Worm (Caenorhabditis elegans) whole organism, early embryonic: ENCODE results near the gene T28F12.1.

Source experiments
- aly-1 ChIP-seq: sonication (generic microtip); optimal IDR thresholded peaks from 2 replicates; lab custom pipeline; 2016; ENCODE audit warnings: missing genetic modification characterization, missing compliant biosample characterization
- ama-1 ChIP-seq: fragments of 150-350 bp; optimal IDR thresholded peaks from 2 replicates; lab custom pipeline; 2014
- hnd-1 ChIP-seq: sonication (generic microtip); optimal IDR thresholded peaks from 2 replicates; lab custom pipeline; 2016; ENCODE audit warnings: missing genetic modification characterization, missing compliant biosample characterization
- pes-1 ChIP-seq: fragments of 200-800 bp; sonication (Bioruptor generic); IDR thresholded peaks from 2 replicates; pipeline ENCODE4 v1.3.6; 2022; ENCODE audit warnings: missing genetic modification reagents, missing genetic modification characterization, missing compliant biosample characterization
- tbx-11 ChIP-seq: fragments of 200-800 bp; sonication (Bioruptor generic); IDR thresholded peaks from 2 replicates; pipeline ENCODE4 v1.3.6; 2022; ENCODE audit warnings: missing genetic modification characterization, missing compliant biosample characterization

- TF ChIP-seq ama-1: no peak
- TF ChIP-seq aly-1 (tag; lab: Kevin White, UChicago): no peak
- no peak for TF ChIP-seq tbx-11 (GFP tag; lab: Robert Waterston, UW)
- no peak for TF ChIP-seq pes-1
- TF ChIP-seq hnd-1 (tag; lab: Kevin White, UChicago): no peak
Observed at ce11 chrV:4510351-4510750, 2.5 kb upstream of the T28F12.1 start.
